Fruit fly (Drosophila melanogaster) whole organism, wandering third instar larva: ENCODE measurements around the gene Targ3.

Experiments
- CG9705 ChIP-seq: fragments of 200-800 bp; sonication (Bioruptor generic); optimal IDR thresholded peaks from 2 replicates; lab custom pipeline; 2018; ENCODE audit warnings: missing biosample characterization, mild to moderate bottlenecking, missing genetic modification characterization
- Dfd ChIP-seq: fragments of >200 bp; optimal IDR thresholded peaks from 2 replicates; lab custom pipeline; 2017; ENCODE audit warnings: missing biosample characterization, missing genetic modification characterization
- GATAd ChIP-seq: sonication (Bioruptor generic); optimal IDR thresholded peaks from 2 replicates; lab custom pipeline; 2016; ENCODE audit warnings: missing biosample characterization, missing genetic modification characterization
- foxo ChIP-seq, 2 experiments: fragments of 200-800 bp; sonication (Bioruptor generic); optimal IDR thresholded peaks; 2 replicates in 1 of 2; 3 replicates in 1 of 2; lab custom pipeline; 2016 to 2017; ENCODE audit warnings: missing biosample characterization in 2 of 2, missing genetic modification characterization in 2 of 2
- pan ChIP-seq: fragments of >200 bp; optimal IDR thresholded peaks from 2 replicates; lab custom pipeline; 2017
- rgr ChIP-seq: fragments of 200-800 bp; sonication (Bioruptor generic); optimal IDR thresholded peaks from 3 replicates; lab custom pipeline; 2016; ENCODE audit warnings: missing biosample characterization, mild to moderate bottlenecking, missing genetic modification characterization
- sv ChIP-seq: fragments of 200-800 bp; sonication (Bioruptor generic); optimal IDR thresholded peaks from 3 replicates; lab custom pipeline; 2016; ENCODE audit warnings: missing biosample characterization, missing genetic modification characterization

DNA sequence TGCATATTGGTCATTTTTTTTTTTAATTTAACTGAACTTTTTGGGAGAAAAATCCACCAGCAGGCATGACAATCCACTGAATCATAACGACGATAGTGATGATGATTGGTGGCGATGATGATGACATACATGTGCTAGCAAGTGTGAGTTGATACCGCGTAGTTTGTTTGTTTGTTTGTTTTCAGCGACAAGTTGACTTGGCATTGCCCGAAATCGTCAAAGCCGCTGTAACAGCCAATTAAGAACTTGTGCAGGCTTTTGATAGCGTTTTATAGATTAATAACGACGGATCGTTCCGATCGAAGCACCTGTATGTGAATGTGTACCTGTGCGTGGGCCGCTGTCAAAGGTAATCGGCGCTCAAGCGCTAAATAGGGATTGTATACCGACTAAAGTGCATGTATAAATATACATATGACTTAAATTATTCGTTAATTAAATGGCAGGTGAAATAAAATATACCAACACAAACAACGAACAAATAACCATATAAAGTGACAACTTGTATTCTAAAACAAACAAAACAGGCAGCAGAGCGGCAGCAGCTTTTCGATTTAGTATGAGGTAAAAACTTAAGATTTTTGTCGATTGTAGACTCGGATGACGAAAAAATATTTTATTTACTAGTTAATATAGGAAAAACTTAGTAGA lies 4.7 kb downstream of the Targ3 start:
- no peak for TF ChIP-seq pan (lab: Kevin White, UChicago)
- no peak for TF ChIP-seq CG9705 (GFP tag; lab: Kevin White, UChicago)
- TF ChIP-seq foxo (GFP tag; optimal IDR thresholded peaks at IDR 0.05; lab: Kevin White, UChicago), result no peak
- no peak for TF ChIP-seq sv (GFP tag; lab: Kevin White, UChicago)
- no peak for TF ChIP-seq Dfd
- no peak for TF ChIP-seq GATAd (GFP tag; lab: Kevin White, UChicago)
- no peak for TF ChIP-seq rgr (GFP tag; lab: Kevin White, UChicago)
